Fruit fly (Drosophila melanogaster) whole organism, embryonic: Measurements from ENCODE around the gene CG10866.

ENCODE experiments used
- ATbp ChIP-seq: fragments of 200-800 bp; sonication (Bioruptor generic); optimal IDR thresholded peaks from 2 replicates; lab custom pipeline; 2017; ENCODE audit warnings: missing biosample characterization, mild to moderate bottlenecking, missing genetic modification characterization, missing genetic modification reagents
- CG14710 ChIP-seq: fragments of 200-800 bp; sonication (Bioruptor generic); optimal IDR thresholded peaks from 3 replicates; lab custom pipeline; 2019; ENCODE audit warnings: missing biosample characterization, mild to moderate bottlenecking, missing genetic modification characterization, moderate library complexity
- CG1602 ChIP-seq: fragments of 200-800 bp; sonication (Bioruptor generic); optimal IDR thresholded peaks from 3 replicates; lab custom pipeline; 2016; ENCODE audit warnings: missing biosample characterization, missing genetic modification characterization
- CG4617 ChIP-seq: fragments of 200-800 bp; sonication (Bioruptor generic); optimal IDR thresholded peaks from 3 replicates; lab custom pipeline; 2016; ENCODE audit warnings: missing biosample characterization, missing genetic modification characterization, borderline replicate concordance
- CG8388 ChIP-seq: fragments of 200-800 bp; sonication (Bioruptor generic); optimal IDR thresholded peaks from 2 replicates; lab custom pipeline; 2019; ENCODE audit warnings: missing biosample characterization, mild to moderate bottlenecking, missing genetic modification characterization, moderate library complexity
- Mrtf ChIP-seq: fragments of 200-800 bp; sonication (Bioruptor generic); IDR thresholded peaks from 3 replicates; pipeline ENCODE4 v1.3.6; 2022; ENCODE audit warnings: missing biosample characterization, missing genetic modification characterization
- Nf-YB ChIP-seq: fragments of 200-800 bp; sonication (Bioruptor generic); optimal IDR thresholded peaks from 3 replicates; lab custom pipeline; 2019; ENCODE audit warnings: missing biosample characterization, mild to moderate bottlenecking, missing genetic modification characterization, moderate library complexity
- Sin3A ChIP-seq: fragments of >200 bp; optimal IDR thresholded peaks from 2 replicates; lab custom pipeline; 2018
- repo ChIP-seq: fragments of 200-800 bp; sonication (Bioruptor generic); optimal IDR thresholded peaks from 2 replicates; lab custom pipeline; 2016; ENCODE audit warnings: missing biosample characterization, missing genetic modification characterization

- TF ChIP-seq ATbp (GFP tag; lab: Kevin White, UChicago) (no peak), repo (no peak), CG14710 (tag; lab: Kevin White, UChicago) (no peak), Sin3A (lab: Kevin White, UChicago) (no peak), Nf-YB (GFP tag; lab: Kevin White, UChicago) (no peak), CG4617 (GFP tag; lab: Kevin White, UChicago) (no peak), CG1602 (GFP tag; lab: Kevin White, UChicago) (no peak), Mrtf (GFP tag; lab: Robert Waterston, UW) (no peak), CG8388 (no peak)
Measured at dm6 chr3L:3964671-3965070, 26.9 kb upstream of the CG10866 start, which contains the start of gene CG12605.
